Fruit fly (Drosophila melanogaster): ENCODE data around the gene ALiX.

The ALiX gene

DNA sequence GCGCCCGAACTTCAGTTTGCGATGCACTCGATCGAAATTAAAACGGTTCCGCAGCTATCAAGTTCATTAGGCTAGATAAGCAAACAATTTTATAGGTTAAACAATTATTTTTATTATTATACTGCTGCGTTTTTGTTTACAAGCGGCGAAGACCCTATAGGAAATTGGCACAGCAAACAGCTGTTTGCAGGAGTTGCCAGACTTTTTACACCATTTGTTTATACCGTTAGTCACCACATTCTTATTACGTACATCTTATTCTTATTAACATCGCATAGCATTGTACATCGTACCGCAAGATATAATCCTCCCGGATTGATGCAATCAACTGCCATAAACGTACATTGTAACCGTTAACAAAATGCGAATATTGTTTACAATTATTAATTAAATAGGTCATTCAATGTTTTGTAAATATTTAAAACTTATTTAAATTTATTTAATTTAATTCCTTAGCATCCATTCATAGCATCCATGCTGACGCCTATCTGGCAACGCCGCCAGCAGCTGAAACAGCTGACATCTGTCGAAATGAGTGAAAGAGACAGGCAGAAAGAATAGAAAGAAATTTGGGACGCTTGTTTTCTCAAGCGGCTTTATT is 6.8 kb upstream of the ALiX start, which contains the start of the genes CROT and CG12877 (continued):
- TF ChIP-seq Ets96B (tag; optimal IDR thresholded peaks at IDR 0.05) (peak; percentile 70), CG6792 (GFP tag; optimal IDR thresholded peaks at IDR 0.05) (peak; percentile 69), acj6 (GFP tag; optimal IDR thresholded peaks at IDR 0.05) (peak; percentile 85), CG9139 (GFP tag; optimal IDR thresholded peaks at IDR 0.05) (no peak), CG3919 (GFP tag; optimal IDR thresholded peaks at IDR 0.05) (peak; percentile 72), Eip78C (GFP tag) (peak; percentile 90), salr (GFP tag; optimal IDR thresholded peaks at IDR 0.05) (peak; percentile 70 to 78), CG8119 (GFP tag; IDR thresholded peaks at IDR 0.05) (peak; percentile 57), pdm3 (GFP tag; optimal IDR thresholded peaks at IDR 0.05) (peak; percentile 84), dsx (GFP tag; optimal IDR thresholded peaks at IDR 0.05; ENCODE audit: poor library complexity, severe bottlenecking) (peak; percentile 47), Ets21C (GFP tag; optimal IDR thresholded peaks at IDR 0.05) (no peak), CG15336 (GFP tag; IDR thresholded peaks at IDR 0.05) (peak; percentile 66), CG11294 (GFP tag; IDR thresholded peaks at IDR 0.05) (peak; percentile 78; the same call in 1 of the 2 replicates), esn (GFP tag; optimal IDR thresholded peaks at IDR 0.05) (peak; percentile 82), CG6808 (GFP tag; optimal IDR thresholded peaks at IDR 0.05) (peak; percentile 54), spab (GFP tag; optimal IDR thresholded peaks at IDR 0.05) (peak; percentile 44), CG4318 (GFP tag; optimal IDR thresholded peaks at IDR 0.05) (no peak), Eip93F (GFP tag; optimal IDR thresholded peaks at IDR 0.05) (peak; percentile 28), CG34406 (GFP tag; optimal IDR thresholded peaks at IDR 0.05) (peak; percentile 82), Eip75B (GFP tag; optimal IDR thresholded peaks at IDR 0.05) (peak; percentile 70), eg (GFP tag; IDR thresholded peaks at IDR 0.05) (peak; percentile 85), CG31627 (GFP tag; optimal IDR thresholded peaks at IDR 0.05) (peak; percentile 75), Smox (GFP tag; optimal IDR thresholded peaks at IDR 0.05) (peak; percentile 75), CG6854 (GFP tag; optimal IDR thresholded peaks at IDR 0.05) (no peak), achi (GFP tag; optimal IDR thresholded peaks at IDR 0.05) (peak; percentile 81), CG3032 (tag; optimal IDR thresholded peaks at IDR 0.05) (peak; percentile 82), CG10631 (GFP tag; optimal IDR thresholded peaks at IDR 0.05) (peak; percentile 93), CG11762 (GFP tag; optimal IDR thresholded peaks at IDR 0.05; ENCODE audit: insufficient read depth) (peak; percentile 51), Gug (GFP tag; IDR thresholded peaks at IDR 0.05) (peak; percentile 66), ss (GFP tag; optimal IDR thresholded peaks at IDR 0.05) (peak in 1 of 2 experiments; percentile 46), fd85E (GFP tag; optimal IDR thresholded peaks at IDR 0.05) (peak; percentile 19), CG6276 (GFP tag; optimal IDR thresholded peaks at IDR 0.05) (no peak), Sox102F (GFP tag; optimal IDR thresholded peaks at IDR 0.05) (peak; percentile 75), CG32006 (GFP tag; optimal IDR thresholded peaks at IDR 0.05) (peak; percentile 85)

DNA sequence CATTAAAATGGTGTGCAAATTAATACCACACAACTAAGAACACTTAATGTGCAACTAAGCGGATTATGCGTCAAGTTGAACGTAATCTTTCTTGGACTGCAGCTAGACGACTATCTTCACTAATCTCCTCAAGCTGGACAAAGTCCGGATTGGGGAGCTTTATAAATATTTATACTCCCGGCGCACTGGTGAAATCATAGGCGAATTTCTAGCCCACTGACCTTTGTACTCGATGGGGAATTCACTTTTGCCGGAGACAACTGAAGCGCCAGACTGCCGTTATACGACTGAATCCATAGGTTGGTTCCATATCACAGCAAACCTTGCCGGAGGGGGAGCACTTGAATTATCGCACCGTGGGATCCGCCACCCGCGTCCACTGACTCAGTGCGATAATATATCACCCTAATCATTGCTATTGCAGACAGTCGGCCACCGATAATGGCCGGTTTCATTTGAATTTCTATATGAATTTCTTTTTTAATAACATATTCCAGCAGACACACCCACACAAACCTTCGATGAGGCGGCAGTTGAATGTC is 6.2 kb upstream of the ALiX start:
- TF ChIP-seq CG6163 (GFP tag; IDR thresholded peaks at IDR 0.05) (no peak), Hr38 (GFP tag; optimal IDR thresholded peaks at IDR 0.05) (no peak), CG8119 (GFP tag; IDR thresholded peaks at IDR 0.05) (peak; percentile 21; the same call in 1 of the 3 replicates), net (GFP tag; optimal IDR thresholded peaks at IDR 0.05) (no peak), fd59A (GFP tag; optimal IDR thresholded peaks at IDR 0.05) (no peak), Ets21C (GFP tag; optimal IDR thresholded peaks at IDR 0.05) (no peak), Hr4 (GFP tag; optimal IDR thresholded peaks at IDR 0.05) (no peak), CG11294 (GFP tag; IDR thresholded peaks at IDR 0.05) (no peak), CG10669 (GFP tag; optimal IDR thresholded peaks at IDR 0.05) (no peak), CG3919 (GFP tag; optimal IDR thresholded peaks at IDR 0.05) (no peak), CG3032 (tag; optimal IDR thresholded peaks at IDR 0.05) (no peak), Lpt (GFP tag; optimal IDR thresholded peaks at IDR 0.05) (no peak), CG6276 (GFP tag; optimal IDR thresholded peaks at IDR 0.05) (peak; percentile 76), vri (GFP tag; optimal IDR thresholded peaks at IDR 0.05) (peak; percentile 89), CG8632 (GFP tag; optimal IDR thresholded peaks at IDR 0.05) (no peak), Gug (GFP tag; IDR thresholded peaks at IDR 0.05) (no peak), Eip93F (GFP tag; optimal IDR thresholded peaks at IDR 0.05) (no peak), dsx (GFP tag; optimal IDR thresholded peaks at IDR 0.05; ENCODE audit: poor library complexity, severe bottlenecking) (no peak), CG8319 (GFP tag; optimal IDR thresholded peaks at IDR 0.05) (no peak), CG7368 (GFP tag; optimal IDR thresholded peaks at IDR 0.05) (no peak), CG6792 (GFP tag; optimal IDR thresholded peaks at IDR 0.05) (no peak), fd85E (GFP tag; optimal IDR thresholded peaks at IDR 0.05) (no peak), acj6 (GFP tag; optimal IDR thresholded peaks at IDR 0.05) (no peak), lz (GFP tag; optimal IDR thresholded peaks at IDR 0.05) (no peak), ss (GFP tag; optimal IDR thresholded peaks at IDR 0.05) (peak; percentile 46 to 59), Hr39 (GFP tag; optimal IDR thresholded peaks at IDR 0.05) (no peak), CG10631 (GFP tag; optimal IDR thresholded peaks at IDR 0.05) (no peak), cyc (GFP tag; optimal IDR thresholded peaks at IDR 0.05) (no peak), Eip75B (GFP tag; optimal IDR thresholded peaks at IDR 0.05) (no peak)

All from whole organism, prepupa.